Worm (Caenorhabditis elegans) whole organism, mixed stage, embryonic: ENCODE data around the gene acl-3.

Experiments
- ceh-43 ChIP-seq: fragments of 200-800 bp; sonication (Bioruptor generic); optimal IDR thresholded peaks from 2 replicates; lab custom pipeline; 2018; ENCODE audit warnings: mild to moderate bottlenecking, missing genetic modification characterization, moderate library complexity, missing compliant biosample characterization
- elt-1 ChIP-seq: sonication (generic microtip); optimal IDR thresholded peaks from 2 replicates; lab custom pipeline; 2017; ENCODE audit warnings: missing genetic modification characterization, mild to moderate bottlenecking, missing compliant biosample characterization, antibody characterized with exemption, moderate library complexity, borderline replicate concordance; ENCODE audit not compliant: insufficient read depth
- elt-3 ChIP-seq: fragments of 150-350 bp; optimal IDR thresholded peaks from 2 replicates; lab custom pipeline; 2014; ENCODE audit warnings: missing biosample characterization, missing genetic modification characterization
- ham-2 ChIP-seq: fragments of 200-800 bp; sonication (Bioruptor generic); optimal IDR thresholded peaks from 2 replicates; lab custom pipeline; 2018; ENCODE audit warnings: mild to moderate bottlenecking, missing genetic modification characterization, missing compliant biosample characterization
- lsy-2 ChIP-seq: fragments of 150-350 bp; optimal IDR thresholded peaks from 2 replicates; lab custom pipeline; 2014; ENCODE audit warnings: missing biosample characterization, missing genetic modification characterization
- mab-5 ChIP-seq: fragments of 150-350 bp; optimal IDR thresholded peaks from 2 replicates; lab custom pipeline; 2014; ENCODE audit warnings: missing biosample characterization, missing genetic modification characterization
- mep-1 ChIP-seq: fragments of 150-350 bp; optimal IDR thresholded peaks from 2 replicates; lab custom pipeline; 2017; ENCODE audit warnings: missing biosample characterization, missing genetic modification reagents, missing genetic modification characterization, inconsistent platforms
- nhr-76 ChIP-seq: sonication (generic microtip); optimal IDR thresholded peaks from 2 replicates; lab custom pipeline; 2017; ENCODE audit warnings: missing biosample characterization, missing genetic modification characterization
- snpc-4 ChIP-seq: fragments of 150-350 bp; optimal IDR thresholded peaks from 2 replicates; lab custom pipeline; 2014; ENCODE audit warnings: missing biosample characterization, missing genetic modification characterization
- unc-62 ChIP-seq: fragments of 150-350 bp; optimal IDR thresholded peaks from 2 replicates; lab custom pipeline; 2014; ENCODE audit warnings: missing biosample characterization, missing genetic modification reagents, missing genetic modification characterization
- ztf-11 ChIP-seq: fragments of 150-350 bp; optimal IDR thresholded peaks from 2 replicates; lab custom pipeline; 2014; ENCODE audit warnings: missing biosample characterization, missing genetic modification characterization

DNA sequence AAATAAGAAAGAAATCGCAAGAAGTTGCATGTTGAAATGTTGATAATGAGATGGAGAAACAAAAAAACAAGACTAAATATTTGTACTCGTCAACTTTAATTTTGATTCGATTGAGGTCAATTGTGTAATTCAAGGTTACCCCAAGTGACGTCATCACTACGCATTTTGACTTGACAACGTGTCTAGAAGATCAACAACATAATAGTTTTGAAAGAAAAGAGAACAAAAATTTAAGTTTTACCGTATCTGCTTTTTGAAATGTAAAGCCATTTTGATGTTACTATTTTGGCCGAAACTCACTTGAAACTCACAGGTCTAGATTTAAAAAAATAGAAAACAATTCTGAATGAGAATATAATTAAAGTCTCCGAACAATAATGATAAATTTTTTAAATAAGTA is 30.9 kb downstream of the acl-3 start, which contains the start of gene dsl-5:
- no peak for TF ChIP-seq mep-1 (tag; lab: Kevin White, UChicago)
- no peak for TF ChIP-seq ztf-11 (tag; lab: Kevin White, UChicago)
- no peak for TF ChIP-seq snpc-4
- TF ChIP-seq mab-5 (tag; lab: Kevin White, UChicago) = no peak
- TF ChIP-seq lsy-2 (tag; lab: Kevin White, UChicago) = no peak
- no peak for TF ChIP-seq unc-62 (GFP tag; lab: Kevin White, UChicago)
- TF ChIP-seq ceh-43 (GFP tag; lab: Kevin White, UChicago) = no peak
- no peak for TF ChIP-seq elt-3 (tag; lab: Kevin White, UChicago)
- no peak for TF ChIP-seq nhr-76 (tag; lab: Kevin White, UChicago)
- TF ChIP-seq elt-1 = no peak
- no peak for TF ChIP-seq ham-2 (GFP tag; lab: Kevin White, UChicago)
